Worm (Caenorhabditis elegans) whole organism, L2 larva: ENCODE data around the gene nhr-25.

Experiments
- ama-1 ChIP-seq: fragments of 150-350 bp; optimal IDR thresholded peaks from 2 replicates; lab custom pipeline; 2018; ENCODE audit warnings: inconsistent platforms
- elt-3 ChIP-seq: sonication (generic microtip); optimal IDR thresholded peaks from 2 replicates; lab custom pipeline; 2017; ENCODE audit warnings: missing biosample characterization, missing genetic modification characterization
- lsy-2 ChIP-seq, 2 experiments: fragments of 150-350 bp in 1 of 2; sonication (generic microtip) in 1 of 2; optimal IDR thresholded peaks; 2 replicates each; lab custom pipeline; 2014 to 2017; ENCODE audit warnings: missing biosample characterization in 2 of 2, missing genetic modification characterization in 2 of 2
- nhr-237 ChIP-seq: fragments of 150-350 bp; optimal IDR thresholded peaks from 2 replicates; lab custom pipeline; 2014; ENCODE audit warnings: missing biosample characterization, missing genetic modification characterization
- unc-55 ChIP-seq: fragments of 150-350 bp; sonication (generic microtip); optimal IDR thresholded peaks from 3 replicates; lab custom pipeline; 2014; ENCODE audit warnings: missing biosample characterization, missing genetic modification reagents, missing genetic modification characterization
- zag-1 ChIP-seq: fragments of 150-350 bp; optimal IDR thresholded peaks from 2 replicates; lab custom pipeline; 2014; ENCODE audit warnings: missing biosample characterization, missing genetic modification characterization

DNA sequence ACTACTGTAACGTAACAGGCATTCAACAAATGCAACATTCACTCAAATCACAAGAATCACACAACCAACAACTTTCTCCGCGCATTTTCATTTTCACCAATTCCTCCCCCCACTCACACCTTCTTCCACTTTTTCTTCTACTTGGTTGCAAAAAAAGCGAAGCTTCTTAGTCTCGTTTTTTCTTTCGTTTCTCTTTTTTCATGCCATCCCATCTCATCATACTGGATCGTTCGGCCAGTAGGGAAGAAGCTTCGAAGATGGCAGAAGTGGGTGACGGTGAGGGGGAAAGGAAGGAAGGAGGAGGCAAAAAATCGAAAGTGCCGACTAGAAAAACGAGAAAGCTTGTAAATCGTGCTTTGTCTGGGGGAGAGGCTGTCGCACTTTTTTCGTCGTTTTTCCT is 5.2 kb upstream of the nhr-25 start:
- no peak for TF ChIP-seq elt-3
- TF ChIP-seq nhr-237: no peak
- no peak for TF ChIP-seq lsy-2 (tag; optimal IDR thresholded peaks at IDR 0.05; lab: Kevin White, UChicago)
- no peak for TF ChIP-seq zag-1 (tag; lab: Kevin White, UChicago)
- no peak for TF ChIP-seq unc-55 (GFP tag; lab: Kevin White, UChicago)
- no peak for TF ChIP-seq ama-1 (lab: Kevin White, UChicago)
